Fruit fly (Drosophila melanogaster): ENCODE data around the gene TfIIFalpha.

TfIIFalpha gene

dm6 chr3R:6368550-6369238 is 11.6 kb upstream of the TfIIFalpha start, which contains the start of gene CG10286:
Gene CG10286 (plus strand): TSS chr3R:6368965.
- TF ChIP-seq Jra (GFP tag; optimal IDR thresholded peaks at IDR 0.05) = no peak
- TF ChIP-seq Mio (GFP tag; optimal IDR thresholded peaks at IDR 0.05) = no peak
- TF ChIP-seq CG32264 (GFP tag; optimal IDR thresholded peaks at IDR 0.05) = no peak
- TF ChIP-seq OdsH (GFP tag; optimal IDR thresholded peaks at IDR 0.05) = no peak
- TF ChIP-seq ey (GFP tag; optimal IDR thresholded peaks at IDR 0.05) = no peak
- TF ChIP-seq CG9705 (GFP tag; optimal IDR thresholded peaks at IDR 0.05) = no peak
- TF ChIP-seq jim (GFP tag; optimal IDR thresholded peaks at IDR 0.05) = no peak
- TF ChIP-seq Myc (optimal IDR thresholded peaks at IDR 0.05) = peak; percentile 31
- no peak for TF ChIP-seq Dif (GFP tag; optimal IDR thresholded peaks at IDR 0.05; ENCODE audit: partially characterized antibody)
- no peak for TF ChIP-seq Rel (GFP tag; optimal IDR thresholded peaks at IDR 0.05)
- no peak for TF ChIP-seq Rel (tag; optimal IDR thresholded peaks at IDR 0.05)
- TF ChIP-seq GATAd (GFP tag; optimal IDR thresholded peaks at IDR 0.05) = no peak
- TF ChIP-seq br (GFP tag; optimal IDR thresholded peaks at IDR 0.05) = no peak
- TF ChIP-seq Dfd (GFP tag; optimal IDR thresholded peaks at IDR 0.05) = no peak
- TF ChIP-seq h (GFP tag; optimal IDR thresholded peaks at IDR 0.05) = no peak
- TF ChIP-seq psq (GFP tag; optimal IDR thresholded peaks at IDR 0.05) = peak; percentile 11
- TF ChIP-seq pan (optimal IDR thresholded peaks at IDR 0.05) = no peak
- TF ChIP-seq usp (GFP tag; optimal IDR thresholded peaks at IDR 0.05) = no peak
- peak; percentile 29 for TF ChIP-seq HLH106 (tag; optimal IDR thresholded peaks at IDR 0.05)
- TF ChIP-seq foxo (GFP tag; optimal IDR thresholded peaks at IDR 0.05) = no peak
- no peak for TF ChIP-seq sv (GFP tag; optimal IDR thresholded peaks at IDR 0.05)
- TF ChIP-seq dl (GFP tag; optimal IDR thresholded peaks at IDR 0.05; ENCODE audit: insufficient read depth in 1 of 2, partially characterized antibody in 2 of 2) = no peak
- TF ChIP-seq dmrt93B (GFP tag; optimal IDR thresholded peaks at IDR 0.05) = no peak
- no peak for TF ChIP-seq sage (GFP tag; optimal IDR thresholded peaks at IDR 0.05)
- peak; percentile 44 for TF ChIP-seq woc (GFP tag; optimal IDR thresholded peaks at IDR 0.05)
- no peak for TF ChIP-seq brk (GFP tag; optimal IDR thresholded peaks at IDR 0.05)
- no peak for TF ChIP-seq Sp1 (GFP tag; optimal IDR thresholded peaks at IDR 0.05)
- TF ChIP-seq dsf (GFP tag; optimal IDR thresholded peaks at IDR 0.05; ENCODE audit: borderline replicate concordance) = no peak
- peak; percentile 57 for TF ChIP-seq Hr83 (GFP tag; optimal IDR thresholded peaks at IDR 0.05; ENCODE audit: poor library complexity, severe bottlenecking)
- no peak for TF ChIP-seq CrebA (GFP tag; optimal IDR thresholded peaks at IDR 0.05; ENCODE audit: borderline replicate concordance)
- TF ChIP-seq Hr78 (GFP tag; optimal IDR thresholded peaks at IDR 0.05) = no peak
- no peak for TF ChIP-seq tai (GFP tag; optimal IDR thresholded peaks at IDR 0.05)
- no peak for TF ChIP-seq Abd-B (GFP tag; optimal IDR thresholded peaks at IDR 0.05)
- no peak for TF ChIP-seq fru (GFP tag; optimal IDR thresholded peaks at IDR 0.05)
- TF ChIP-seq lola (GFP tag; optimal IDR thresholded peaks at IDR 0.05) = no peak
- no peak for TF ChIP-seq Hnf4 (GFP tag; optimal IDR thresholded peaks at IDR 0.05)
- no peak for TF ChIP-seq N (GFP tag; optimal IDR thresholded peaks at IDR 0.05)
- no peak for TF ChIP-seq Vsx2 (GFP tag; optimal IDR thresholded peaks at IDR 0.05; ENCODE audit: partially characterized antibody)
- peak; percentile 25 for TF ChIP-seq rgr (GFP tag; optimal IDR thresholded peaks at IDR 0.05)

- TF ChIP-seq Rel (GFP tag; optimal IDR thresholded peaks at IDR 0.05) (no peak), Rel (tag; optimal IDR thresholded peaks at IDR 0.05) (peak; percentile 3), Abd-B (GFP tag; optimal IDR thresholded peaks at IDR 0.05) (no peak), usp (GFP tag; optimal IDR thresholded peaks at IDR 0.05) (no peak), Hr83 (GFP tag; optimal IDR thresholded peaks at IDR 0.05; ENCODE audit: poor library complexity, severe bottlenecking) (peak; percentile 26), HLH106 (tag; optimal IDR thresholded peaks at IDR 0.05) (peak; percentile 51), Myc (optimal IDR thresholded peaks at IDR 0.05) (no peak), Dfd (GFP tag; optimal IDR thresholded peaks at IDR 0.05) (no peak), lola (GFP tag; optimal IDR thresholded peaks at IDR 0.05) (no peak), tai (GFP tag; optimal IDR thresholded peaks at IDR 0.05) (no peak), CG32264 (GFP tag; optimal IDR thresholded peaks at IDR 0.05) (no peak), ey (GFP tag; optimal IDR thresholded peaks at IDR 0.05) (peak; percentile 37), h (GFP tag; optimal IDR thresholded peaks at IDR 0.05) (peak; percentile 58), Jra (GFP tag; optimal IDR thresholded peaks at IDR 0.05) (peak; percentile 62), fru (GFP tag; optimal IDR thresholded peaks at IDR 0.05) (peak; percentile 41), foxo (GFP tag; optimal IDR thresholded peaks at IDR 0.05) (peak in 1 of 2 experiments; percentile 29), dl (GFP tag; optimal IDR thresholded peaks at IDR 0.05; ENCODE audit: insufficient read depth in 1 of 2, partially characterized antibody in 2 of 2) (no peak), N (GFP tag; optimal IDR thresholded peaks at IDR 0.05) (no peak), CG9705 (GFP tag; optimal IDR thresholded peaks at IDR 0.05) (peak; percentile 16), psq (GFP tag; optimal IDR thresholded peaks at IDR 0.05) (peak; percentile 26), pan (optimal IDR thresholded peaks at IDR 0.05) (no peak), sage (GFP tag; optimal IDR thresholded peaks at IDR 0.05) (no peak), sv (GFP tag; optimal IDR thresholded peaks at IDR 0.05) (peak; percentile 33), Sp1 (GFP tag; optimal IDR thresholded peaks at IDR 0.05) (peak; percentile 34), GATAd (GFP tag; optimal IDR thresholded peaks at IDR 0.05) (no peak), Hr78 (GFP tag; optimal IDR thresholded peaks at IDR 0.05) (no peak), Hnf4 (GFP tag; optimal IDR thresholded peaks at IDR 0.05) (peak; percentile 33), CrebA (GFP tag; optimal IDR thresholded peaks at IDR 0.05; ENCODE audit: borderline replicate concordance) (no peak), OdsH (GFP tag; optimal IDR thresholded peaks at IDR 0.05) (peak; percentile 49), dsf (GFP tag; optimal IDR thresholded peaks at IDR 0.05; ENCODE audit: borderline replicate concordance) (peak; percentile 36), rgr (GFP tag; optimal IDR thresholded peaks at IDR 0.05) (peak; percentile 39), brk (GFP tag; optimal IDR thresholded peaks at IDR 0.05) (no peak), jim (GFP tag; optimal IDR thresholded peaks at IDR 0.05) (no peak), dmrt93B (GFP tag; optimal IDR thresholded peaks at IDR 0.05) (no peak), Vsx2 (GFP tag; optimal IDR thresholded peaks at IDR 0.05; ENCODE audit: partially characterized antibody) (no peak), Mio (GFP tag; optimal IDR thresholded peaks at IDR 0.05) (no peak), br (GFP tag; optimal IDR thresholded peaks at IDR 0.05) (no peak), woc (GFP tag; optimal IDR thresholded peaks at IDR 0.05) (peak; percentile 54), Dif (GFP tag; optimal IDR thresholded peaks at IDR 0.05; ENCODE audit: partially characterized antibody) (no peak)
Measured at dm6 chr3R:6373512-6374306, 6.6 kb upstream of the TfIIFalpha start.
